Fruit fly (Drosophila melanogaster) whole organism, pupa: ENCODE data around the gene CG14086.

ENCODE experiments used
- CG10348 ChIP-seq: fragments of 200-800 bp; sonication (Bioruptor generic); IDR thresholded peaks from 2 replicates; pipeline ENCODE4 v1.3.6; 2022; ENCODE audit warnings: missing biosample characterization, missing genetic modification characterization
- Pif1A ChIP-seq: fragments of 200-800 bp; sonication (Bioruptor generic); optimal IDR thresholded peaks from 3 replicates; lab custom pipeline; 2016; ENCODE audit warnings: missing biosample characterization, missing genetic modification characterization

- TF ChIP-seq CG10348 (GFP tag; lab: Robert Waterston, UW) (no peak), Pif1A (GFP tag; lab: Kevin White, UChicago) (no peak)
These were observed 20.7 kb upstream of the CG14086 start, which contains the start of the genes mRpL21 and rept for dm6 chr3L:19254715-19255428.
